Worm (Caenorhabditis elegans) whole organism, L4 larva: Measurements from ENCODE around the gene frm-5.1.

Source experiments
- F37D6.2 ChIP-seq: sonication (generic microtip); optimal IDR thresholded peaks from 2 replicates; lab custom pipeline; 2016; ENCODE audit warnings: mild to moderate bottlenecking, missing genetic modification characterization, missing compliant biosample characterization
- dmd-6 ChIP-seq: fragments of 200-800 bp; sonication (Bioruptor generic); IDR thresholded peaks from 2 replicates; pipeline ENCODE4 v1.3.6; 2022; ENCODE audit warnings: missing genetic modification reagents, missing genetic modification characterization, missing compliant biosample characterization
- nhr-28 ChIP-seq: fragments of 150-350 bp; optimal IDR thresholded peaks from 2 replicates; lab custom pipeline; 2014; ENCODE audit warnings: missing biosample characterization, missing genetic modification characterization
- nhr-77 ChIP-seq: fragments of 150-350 bp; optimal IDR thresholded peaks from 2 replicates; lab custom pipeline; 2014; ENCODE audit warnings: missing biosample characterization, missing genetic modification characterization
- unc-130 ChIP-seq: sonication (generic microtip); optimal IDR thresholded peaks from 2 replicates; lab custom pipeline; 2016; ENCODE audit warnings: missing genetic modification reagents, missing genetic modification characterization, missing compliant biosample characterization
- zfp-2 ChIP-seq: sonication (generic microtip); optimal IDR thresholded peaks from 2 replicates; lab custom pipeline; 2016; ENCODE audit warnings: mild to moderate bottlenecking, missing genetic modification characterization, missing compliant biosample characterization
- zip-2 ChIP-seq: fragments of 150-350 bp; optimal IDR thresholded peaks from 2 replicates; lab custom pipeline; 2014; ENCODE audit warnings: missing biosample characterization, missing genetic modification characterization

- TF ChIP-seq nhr-28 (tag; lab: Kevin White, UChicago) (no peak), zip-2 (tag; lab: Kevin White, UChicago) (no peak), nhr-77 (tag; lab: Kevin White, UChicago) (no peak), dmd-6 (GFP tag; lab: Robert Waterston, UW) (no peak), F37D6.2 (no peak), unc-130 (GFP tag; lab: Kevin White, UChicago) (no peak), zfp-2 (tag; lab: Kevin White, UChicago) (no peak)
Observed at ce11 chrIV:77421-77820, 28.7 kb upstream of the frm-5.1 start.
